Worm (Caenorhabditis elegans): Measurements from ENCODE around the gene ccch-1.

Gene ccch-1

DNA sequence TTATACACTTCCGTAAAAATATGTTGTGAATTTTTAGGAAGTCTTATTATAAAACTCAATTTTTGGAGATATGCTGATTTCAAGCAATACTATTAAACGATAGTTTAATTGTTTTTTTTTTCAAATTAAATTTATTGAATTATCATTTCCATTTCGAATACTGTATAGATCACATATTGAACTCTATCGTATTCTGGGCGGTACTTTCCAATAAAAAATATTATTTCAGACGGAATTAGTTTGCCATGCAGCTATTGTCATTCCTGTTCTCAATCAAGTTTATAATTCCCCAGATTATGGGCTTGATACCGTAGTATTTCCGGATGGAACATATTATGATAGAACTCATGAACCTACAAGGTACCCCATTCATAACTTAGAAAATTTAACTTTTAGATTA lies 46.9 kb downstream of the ccch-1 start:
- TF ChIP-seq lsy-2 (tag; optimal IDR thresholded peaks at IDR 0.05) (peak in 1 of 2 experiments; percentile 37), ama-1 (optimal IDR thresholded peaks at IDR 0.05) (no peak), fos-1 (tag; optimal IDR thresholded peaks at IDR 0.05) (peak; percentile 7), egl-27 (tag; optimal IDR thresholded peaks at IDR 0.05) (no peak)

DNA sequence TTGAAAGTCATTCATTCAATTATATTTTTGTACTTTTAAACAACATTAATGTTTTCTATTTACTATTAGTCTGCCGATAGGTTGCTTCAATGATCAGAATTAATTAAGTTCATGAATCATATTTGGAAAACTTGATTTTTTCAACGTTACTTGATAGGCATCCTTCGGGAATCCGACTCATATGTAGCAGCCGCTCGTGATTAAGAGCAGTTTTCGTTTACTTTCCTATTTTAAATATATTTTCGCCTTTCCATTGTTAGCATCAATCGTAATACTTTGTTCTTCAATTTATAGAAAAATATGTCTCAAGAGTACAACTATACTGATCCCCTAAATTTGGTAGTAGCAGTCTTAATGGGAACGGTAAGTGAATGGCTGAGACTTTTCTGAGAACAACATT lies 53.2 kb downstream of the ccch-1 start, which contains the start of gene srx-90:
TSS of gene srx-90 (plus strand) at position 301 of the 400 bp plus-strand sequence.
- TF ChIP-seq nhr-129 (tag; optimal IDR thresholded peaks at IDR 0.05) = no peak
- TF ChIP-seq sem-4 (tag; optimal IDR thresholded peaks at IDR 0.05) = no peak
- TF ChIP-seq mab-5 (tag; optimal IDR thresholded peaks at IDR 0.05) = no peak
- no peak for TF ChIP-seq blmp-1 (tag; optimal IDR thresholded peaks at IDR 0.05; ENCODE audit: insufficient read depth)
- no peak for TF ChIP-seq aly-2 (tag; optimal IDR thresholded peaks at IDR 0.05)
- TF ChIP-seq crh-2 (tag; optimal IDR thresholded peaks at IDR 0.05) = no peak
- no peak for TF ChIP-seq lin-39 (tag; optimal IDR thresholded peaks at IDR 0.05)
- TF ChIP-seq elt-3 (tag; optimal IDR thresholded peaks at IDR 0.05) = no peak
- TF ChIP-seq lsy-2 (tag; optimal IDR thresholded peaks at IDR 0.05) = no peak
- no peak for TF ChIP-seq ztf-4 (tag; optimal IDR thresholded peaks at IDR 0.05)
- TF ChIP-seq ceh-82 (tag; optimal IDR thresholded peaks at IDR 0.05) = no peak
- TF ChIP-seq sma-3 (GFP tag; optimal IDR thresholded peaks at IDR 0.05) = no peak
- TF ChIP-seq egl-27 (tag; optimal IDR thresholded peaks at IDR 0.05) = no peak
- TF ChIP-seq nhr-77 (tag; optimal IDR thresholded peaks at IDR 0.05) = no peak
- TF ChIP-seq unc-62 (GFP tag; optimal IDR thresholded peaks at IDR 0.05) = no peak
- no peak for TF ChIP-seq snpc-4 (tag; optimal IDR thresholded peaks at IDR 0.05)
- no peak for TF ChIP-seq peb-1 (tag; optimal IDR thresholded peaks at IDR 0.05)

DNA sequence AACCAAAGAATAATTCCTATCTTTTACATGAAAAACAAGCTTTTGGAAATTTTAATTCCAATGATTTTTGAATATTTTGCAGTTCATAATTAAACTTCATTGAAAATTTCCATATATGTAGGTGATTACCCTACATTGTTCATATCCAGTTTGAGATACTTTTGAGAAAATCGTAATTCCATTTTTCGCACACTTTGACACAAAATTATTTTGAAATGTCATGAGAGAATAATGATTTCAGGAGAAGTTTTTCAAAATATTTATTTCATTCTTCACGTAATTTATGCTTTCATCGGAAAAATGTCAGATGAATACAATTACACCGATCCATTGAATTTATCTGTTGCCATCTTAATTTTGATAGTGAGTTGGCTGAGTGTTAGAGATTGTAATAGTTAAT lies 55.6 kb downstream of the ccch-1 start, which contains the start of gene srx-88:
TSS of gene srx-88 (plus strand) at position 301 of the 400 bp plus-strand sequence.
- no peak for TF ChIP-seq unc-62 (GFP tag; optimal IDR thresholded peaks at IDR 0.05)
- no peak for TF ChIP-seq sma-9 (GFP tag; optimal IDR thresholded peaks at IDR 0.05)
- no peak for TF ChIP-seq sma-9 (tag; optimal IDR thresholded peaks at IDR 0.05)
- no peak for TF ChIP-seq nhr-129 (tag; optimal IDR thresholded peaks at IDR 0.05)
- TF ChIP-seq Y55F3AM.14 (GFP tag; optimal IDR thresholded peaks at IDR 0.05) = no peak
- no peak for TF ChIP-seq C34F6.9 (tag; optimal IDR thresholded peaks at IDR 0.05)
- no peak for TF ChIP-seq fos-1 (tag; optimal IDR thresholded peaks at IDR 0.05)
- no peak for TF ChIP-seq nhr-25 (tag; optimal IDR thresholded peaks at IDR 0.05)

DNA sequence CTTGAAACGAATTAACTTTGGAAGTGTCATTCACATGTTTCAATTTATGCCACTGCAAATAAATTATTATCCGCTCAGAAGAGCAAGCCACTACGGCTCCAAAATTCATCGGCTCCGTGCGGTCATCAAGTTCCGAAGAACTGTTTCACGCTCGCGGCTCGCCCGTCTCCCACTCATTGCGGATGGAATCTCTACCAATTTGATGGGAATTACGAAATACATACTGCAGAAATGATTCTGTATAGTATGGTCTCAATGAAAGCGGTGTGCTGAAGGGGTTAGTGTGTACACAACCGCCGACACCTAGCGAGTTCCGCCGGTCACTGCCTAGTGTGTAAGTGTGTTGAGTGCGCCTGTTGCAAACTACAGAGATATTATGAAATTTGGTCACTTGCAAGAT lies 57.5 kb downstream of the ccch-1 start:
- no peak for TF ChIP-seq unc-55 (GFP tag; optimal IDR thresholded peaks at IDR 0.05)
- no peak for TF ChIP-seq aly-2 (tag; optimal IDR thresholded peaks at IDR 0.05)
- TF ChIP-seq sma-9 (GFP tag; optimal IDR thresholded peaks at IDR 0.05) = peak; percentile 84
- no peak for TF ChIP-seq sma-9 (tag; optimal IDR thresholded peaks at IDR 0.05)
- no peak for TF ChIP-seq ZK546.5 (tag; optimal IDR thresholded peaks at IDR 0.05)
- TF ChIP-seq ceh-16 (tag; optimal IDR thresholded peaks at IDR 0.05) = peak; percentile 58
- no peak for TF ChIP-seq nhr-11 (tag; optimal IDR thresholded peaks at IDR 0.05)
- TF ChIP-seq mbf-1 (tag; optimal IDR thresholded peaks at IDR 0.05) = no peak
- no peak for TF ChIP-seq R02D3.7 (tag; optimal IDR thresholded peaks at IDR 0.05)
- TF ChIP-seq ceh-82 (tag; optimal IDR thresholded peaks at IDR 0.05) = no peak
- no peak for TF ChIP-seq C34F6.9 (tag; optimal IDR thresholded peaks at IDR 0.05)
- TF ChIP-seq mab-5 (tag; optimal IDR thresholded peaks at IDR 0.05) = no peak
- no peak for TF ChIP-seq alr-1 (tag; optimal IDR thresholded peaks at IDR 0.05)
- TF ChIP-seq nhr-77 (tag; optimal IDR thresholded peaks at IDR 0.05) = no peak
- no peak for TF ChIP-seq nhr-23 (tag; optimal IDR thresholded peaks at IDR 0.05)
- peak; percentile 37 for TF ChIP-seq crh-2 (tag; optimal IDR thresholded peaks at IDR 0.05)
- TF ChIP-seq Y55F3AM.14 (GFP tag; optimal IDR thresholded peaks at IDR 0.05) = no peak
- TF ChIP-seq nhr-12 (tag; optimal IDR thresholded peaks at IDR 0.05) = no peak
- TF ChIP-seq lin-11 (tag; optimal IDR thresholded peaks at IDR 0.05) = no peak
- peak; percentile 95 for TF ChIP-seq snpc-4 (tag; optimal IDR thresholded peaks at IDR 0.05)
- no peak for TF ChIP-seq unc-62 (GFP tag; optimal IDR thresholded peaks at IDR 0.05)
- TF ChIP-seq lin-13 (GFP tag; optimal IDR thresholded peaks at IDR 0.05) = no peak
- no peak for TF ChIP-seq skn-1 (tag; optimal IDR thresholded peaks at IDR 0.05)
- no peak for TF ChIP-seq nhr-6 (tag; optimal IDR thresholded peaks at IDR 0.05)
- peak; percentile 32 for TF ChIP-seq fos-1 (tag; optimal IDR thresholded peaks at IDR 0.05)
- peak; percentile 75 for TF ChIP-seq sma-3 (GFP tag; optimal IDR thresholded peaks at IDR 0.05)
- no peak for TF ChIP-seq egl-27 (tag; optimal IDR thresholded peaks at IDR 0.05)
- peak; percentile 49 for TF ChIP-seq nhr-21 (tag; optimal IDR thresholded peaks at IDR 0.05)
- no peak for TF ChIP-seq unc-39 (tag; optimal IDR thresholded peaks at IDR 0.05)
- TF ChIP-seq nhr-25 (tag; optimal IDR thresholded peaks at IDR 0.05) = no peak
- TF ChIP-seq blmp-1 (tag; optimal IDR thresholded peaks at IDR 0.05; ENCODE audit: insufficient read depth) = no peak
- TF ChIP-seq ztf-11 (tag; optimal IDR thresholded peaks at IDR 0.05) = no peak
- no peak for TF ChIP-seq nhr-10 (tag; optimal IDR thresholded peaks at IDR 0.05)

All from whole organism, L2 larva.